Worm (Caenorhabditis elegans): ENCODE measurements around the gene F17E9.16.

Gene F17E9.16

DNA sequence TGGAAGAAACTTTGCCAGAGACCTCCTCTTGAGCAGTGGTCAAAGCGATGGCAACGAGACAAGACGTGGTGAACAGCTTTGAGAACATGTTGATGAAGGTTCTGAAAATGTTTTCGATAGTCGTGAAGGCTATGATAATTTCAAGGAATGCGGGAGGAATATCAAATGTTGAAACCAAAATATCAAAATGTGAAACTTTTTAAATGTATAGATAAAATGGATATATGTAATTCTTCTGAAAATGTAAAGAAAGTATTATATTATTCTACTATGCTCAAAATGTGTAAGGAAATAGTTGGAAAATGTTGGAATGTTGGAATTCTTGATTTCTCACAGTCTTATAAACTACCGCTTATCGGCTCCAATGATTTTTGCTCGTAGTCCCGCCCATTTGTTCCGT is 17.0 kb downstream of the F17E9.16 start, which contains the start of gene D2096.6:
Gene D2096.6 (minus strand): TSS at position 101 of the 400 bp plus-strand sequence.
- no peak for TF ChIP-seq elt-3 (tag; optimal IDR thresholded peaks at IDR 0.05)

DNA sequence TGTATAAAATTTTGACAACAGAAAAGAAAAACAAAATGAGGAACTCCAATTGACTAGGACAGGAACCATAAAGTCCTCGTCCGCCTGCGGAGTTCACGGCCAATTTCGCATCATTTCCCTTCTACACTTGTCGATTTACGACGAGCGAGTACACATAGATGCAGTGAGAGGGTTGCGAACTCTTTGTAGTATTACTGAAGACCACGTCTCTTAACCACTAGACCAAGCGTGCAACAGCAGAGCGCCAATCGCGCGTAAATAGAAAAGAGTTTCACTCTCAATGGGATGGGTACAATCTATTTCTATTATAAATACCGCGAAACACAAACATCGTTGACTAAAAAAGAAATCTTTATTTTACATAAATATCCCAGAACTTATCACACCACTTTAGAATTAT is 23.2 kb downstream of the F17E9.16 start:
- TF ChIP-seq elt-3 (tag; optimal IDR thresholded peaks at IDR 0.05) = no peak
- peak; percentile 84 for TF ChIP-seq ceh-43 (GFP tag; optimal IDR thresholded peaks at IDR 0.05)
- TF ChIP-seq ham-2 (GFP tag; optimal IDR thresholded peaks at IDR 0.05) = peak; percentile 82
- no peak for TF ChIP-seq elt-1 (tag; optimal IDR thresholded peaks at IDR 0.05; ENCODE audit: borderline replicate concordance, insufficient read depth)
- no peak for TF ChIP-seq blmp-1 (tag; optimal IDR thresholded peaks at IDR 0.05)
- peak; percentile 93 for TF ChIP-seq mls-2 (tag; optimal IDR thresholded peaks at IDR 0.05)
- TF ChIP-seq pha-4 (tag; optimal IDR thresholded peaks at IDR 0.05) = peak; percentile 80
- peak; percentile 45 for TF ChIP-seq unc-62 (GFP tag; optimal IDR thresholded peaks at IDR 0.05)
- peak; percentile 38 for TF ChIP-seq nhr-237 (tag; optimal IDR thresholded peaks at IDR 0.05)
- peak; percentile 91 for TF ChIP-seq sptf-1 (tag; optimal IDR thresholded peaks at IDR 0.05)
- no peak for TF ChIP-seq mab-5 (tag; optimal IDR thresholded peaks at IDR 0.05)
- TF ChIP-seq unc-120 (tag; optimal IDR thresholded peaks at IDR 0.05; ENCODE audit: poor library complexity, severe bottlenecking) = peak; percentile 75
- peak; percentile 48 for TF ChIP-seq ceh-39 (tag; optimal IDR thresholded peaks at IDR 0.05)
- TF ChIP-seq tbx-8 (GFP tag; optimal IDR thresholded peaks at IDR 0.05) = peak; percentile 80
- no peak for TF ChIP-seq zip-8 (tag; optimal IDR thresholded peaks at IDR 0.05)
- TF ChIP-seq nhr-76 (tag; optimal IDR thresholded peaks at IDR 0.05) = no peak
- TF ChIP-seq snpc-4 (tag; optimal IDR thresholded peaks at IDR 0.05) = no peak
- TF ChIP-seq ceh-83 (GFP tag; optimal IDR thresholded peaks at IDR 0.05) = peak; percentile 94
- TF ChIP-seq lsy-2 (tag; optimal IDR thresholded peaks at IDR 0.05) = no peak
- peak; percentile 54 for TF ChIP-seq nhr-28 (tag; optimal IDR thresholded peaks at IDR 0.05)
- TF ChIP-seq hlh-1 (tag; optimal IDR thresholded peaks at IDR 0.05) = peak; percentile 15
- TF ChIP-seq lin-13 (tag; optimal IDR thresholded peaks at IDR 0.05) = peak; percentile 10
- peak; percentile 4 for TF ChIP-seq ztf-11 (tag; optimal IDR thresholded peaks at IDR 0.05)
- TF ChIP-seq nhr-2 (tag; optimal IDR thresholded peaks at IDR 0.05) = no peak
- peak; percentile 68 for TF ChIP-seq flh-1 (GFP tag; optimal IDR thresholded peaks at IDR 0.05)
- TF ChIP-seq unc-39 (tag; optimal IDR thresholded peaks at IDR 0.05) = no peak
- peak; percentile 86 for TF ChIP-seq mep-1 (tag; optimal IDR thresholded peaks at IDR 0.05)
- peak; percentile 84 for TF ChIP-seq lin-32 (GFP tag; optimal IDR thresholded peaks at IDR 0.05)
- TF ChIP-seq bed-3 (GFP tag; optimal IDR thresholded peaks at IDR 0.05) = peak; percentile 74
- TF ChIP-seq drap-1 (GFP tag; optimal IDR thresholded peaks at IDR 0.05) = peak; percentile 92
- TF ChIP-seq M03D4.4 (tag; optimal IDR thresholded peaks at IDR 0.05) = peak; percentile 94
- TF ChIP-seq ces-1 (GFP tag; optimal IDR thresholded peaks at IDR 0.05) = no peak
- peak; percentile 95 for TF ChIP-seq cnd-1 (tag; optimal IDR thresholded peaks at IDR 0.05)
- TF ChIP-seq nhr-12 (tag; optimal IDR thresholded peaks at IDR 0.05) = peak; percentile 25
- TF ChIP-seq sem-2 (GFP tag; optimal IDR thresholded peaks at IDR 0.05) = peak; percentile 87

DNA sequence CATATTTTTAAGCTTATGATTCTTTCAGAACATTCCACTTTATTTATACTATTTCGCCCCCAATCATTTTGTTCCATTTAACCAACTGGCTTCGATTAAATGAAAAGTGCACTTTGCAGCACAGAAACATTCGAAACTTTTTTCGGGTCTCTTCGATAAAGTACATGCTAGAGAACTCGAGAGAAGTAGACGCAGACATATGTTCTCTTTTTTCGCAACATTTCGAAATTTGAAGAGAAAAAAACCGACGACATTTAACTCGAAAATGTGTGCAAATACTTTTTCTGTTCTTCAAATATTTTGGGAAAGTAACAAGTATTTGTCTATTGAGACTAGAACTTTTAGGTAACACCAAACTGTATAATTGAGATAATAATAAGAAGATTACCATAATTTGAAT is 24.8 kb downstream of the F17E9.16 start:
- TF ChIP-seq snpc-4 (tag; optimal IDR thresholded peaks at IDR 0.05) = no peak
- no peak for TF ChIP-seq lsy-2 (tag; optimal IDR thresholded peaks at IDR 0.05)
- TF ChIP-seq pha-4 (tag; optimal IDR thresholded peaks at IDR 0.05) = no peak
- no peak for TF ChIP-seq unc-120 (tag; optimal IDR thresholded peaks at IDR 0.05; ENCODE audit: poor library complexity, severe bottlenecking)
- no peak for TF ChIP-seq hlh-1 (tag; optimal IDR thresholded peaks at IDR 0.05)
- TF ChIP-seq ceh-43 (GFP tag; optimal IDR thresholded peaks at IDR 0.05) = no peak
- no peak for TF ChIP-seq lin-13 (tag; optimal IDR thresholded peaks at IDR 0.05)
- no peak for TF ChIP-seq zip-8 (tag; optimal IDR thresholded peaks at IDR 0.05)
- no peak for TF ChIP-seq mep-1 (tag; optimal IDR thresholded peaks at IDR 0.05)
- no peak for TF ChIP-seq nhr-12 (tag; optimal IDR thresholded peaks at IDR 0.05)
- no peak for TF ChIP-seq flh-1 (GFP tag; optimal IDR thresholded peaks at IDR 0.05)
- no peak for TF ChIP-seq unc-62 (GFP tag; optimal IDR thresholded peaks at IDR 0.05)
- TF ChIP-seq ztf-11 (tag; optimal IDR thresholded peaks at IDR 0.05) = no peak
- no peak for TF ChIP-seq elt-1 (tag; optimal IDR thresholded peaks at IDR 0.05; ENCODE audit: borderline replicate concordance, insufficient read depth)
- no peak for TF ChIP-seq nhr-28 (tag; optimal IDR thresholded peaks at IDR 0.05)
- no peak for TF ChIP-seq sptf-1 (tag; optimal IDR thresholded peaks at IDR 0.05)
- no peak for TF ChIP-seq ceh-83 (GFP tag; optimal IDR thresholded peaks at IDR 0.05)

DNA sequence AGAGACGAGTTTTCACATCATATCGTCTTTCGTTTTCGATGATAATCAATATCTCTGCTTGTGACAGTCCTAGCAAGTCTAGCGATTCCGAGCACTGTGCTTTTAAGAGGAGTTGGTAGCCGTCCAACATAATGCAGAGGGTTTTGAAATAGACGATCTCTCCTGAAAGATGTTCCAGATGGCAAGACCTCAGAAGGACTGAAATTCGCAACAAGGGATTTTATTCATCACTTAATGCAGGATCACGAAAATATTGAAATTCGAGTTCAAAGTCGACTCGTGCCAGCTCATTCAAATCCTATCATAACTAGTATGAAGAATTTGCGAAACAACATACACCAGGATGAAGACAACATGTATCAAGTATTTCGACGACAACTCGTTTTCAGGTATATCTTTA is 25.4 kb downstream of the F17E9.16 start, which contains the start of gene D2096.7:
Gene D2096.7 (minus strand): TSS at position 130 of the 400 bp plus-strand sequence.
- TF ChIP-seq ceh-83 (GFP tag; optimal IDR thresholded peaks at IDR 0.05) (no peak), mab-5 (tag; optimal IDR thresholded peaks at IDR 0.05) (no peak), zip-8 (tag; optimal IDR thresholded peaks at IDR 0.05) (no peak), lin-13 (tag; optimal IDR thresholded peaks at IDR 0.05) (no peak), nhr-12 (tag; optimal IDR thresholded peaks at IDR 0.05) (no peak), nhr-237 (tag; optimal IDR thresholded peaks at IDR 0.05) (no peak), ceh-39 (tag; optimal IDR thresholded peaks at IDR 0.05) (no peak), drap-1 (GFP tag; optimal IDR thresholded peaks at IDR 0.05) (no peak), lsy-2 (tag; optimal IDR thresholded peaks at IDR 0.05) (no peak), cnd-1 (tag; optimal IDR thresholded peaks at IDR 0.05) (no peak), pha-4 (tag; optimal IDR thresholded peaks at IDR 0.05) (no peak), flh-1 (GFP tag; optimal IDR thresholded peaks at IDR 0.05) (no peak)

All from whole organism, mixed stage, embryonic.